Worm (Caenorhabditis elegans) whole organism, dauer: ENCODE measurements around the gene lgc-1.

ENCODE experiments used
- unc-62 ChIP-seq: sonication (generic microtip); optimal IDR thresholded peaks from 2 replicates; lab custom pipeline; 2017; ENCODE audit warnings: missing biosample characterization, missing genetic modification reagents, missing genetic modification characterization

lgc-1 gene

ce11 chrV:4134728-4135127 lies at the start of gene lgc-1:
lgc-1 (plus strand) TSS chrV:4135028.
- no peak for TF ChIP-seq unc-62 (GFP tag; lab: Kevin White, UChicago)

- no peak for TF ChIP-seq unc-62 (GFP tag; lab: Kevin White, UChicago)
Observed at ce11 chrV:4094740-4095139, 40.1 kb upstream of the lgc-1 start, which contains the start of gene nhr-181. nhr-181 (plus strand) TSS chrV:4095040.

ce11 chrV:4101567-4101966 lies 33.3 kb upstream of the lgc-1 start, which contains the start of gene srj-40:
srj-40 (plus strand) TSS chrV:4101867.
- no peak for TF ChIP-seq unc-62 (GFP tag; lab: Kevin White, UChicago)

- TF ChIP-seq unc-62 (GFP tag; lab: Kevin White, UChicago) = no peak
Observed at ce11 chrV:4104298-4104697, 30.5 kb upstream of the lgc-1 start, which contains the start of gene srj-39. srj-39 (plus strand) TSS chrV:4104598.

ce11 chrV:4106688-4107087 lies 28.1 kb upstream of the lgc-1 start:
- no peak for TF ChIP-seq unc-62 (GFP tag; lab: Kevin White, UChicago)

- no peak for TF ChIP-seq unc-62 (GFP tag; lab: Kevin White, UChicago)
Observed at ce11 chrV:4109873-4110272, 25.0 kb upstream of the lgc-1 start, which contains the start of gene clc-18. clc-18 (minus strand) TSS chrV:4109973.

- TF ChIP-seq unc-62 (GFP tag; lab: Kevin White, UChicago) = no peak
Observed at ce11 chrV:4112516-4112915, 22.3 kb upstream of the lgc-1 start, which contains the start of gene srw-134. srw-134 (minus strand) TSS chrV:4112616.

- TF ChIP-seq unc-62 (GFP tag; lab: Kevin White, UChicago) = no peak
Observed at ce11 chrV:4114627-4115026, 20.2 kb upstream of the lgc-1 start, which contains the start of gene srw-133. srw-133 (minus strand) TSS chrV:4114727.

- TF ChIP-seq unc-62 (GFP tag; lab: Kevin White, UChicago) = no peak
Observed at ce11 chrV:4116071-4116470, 18.8 kb upstream of the lgc-1 start, which contains the start of gene T05B4.8. T05B4.8 (minus strand) TSS chrV:4116171.

- TF ChIP-seq unc-62 (GFP tag; lab: Kevin White, UChicago) = no peak
Observed at ce11 chrV:4118332-4118731, 16.5 kb upstream of the lgc-1 start, which contains the start of gene T05B4.9. T05B4.9 (minus strand) TSS chrV:4118432.

- no peak for TF ChIP-seq unc-62 (GFP tag; lab: Kevin White, UChicago)
Observed at ce11 chrV:4120629-4121028, 14.2 kb upstream of the lgc-1 start, which contains the start of gene T05B4.10. T05B4.10 (minus strand) TSS chrV:4120729.

- no peak for TF ChIP-seq unc-62 (GFP tag; lab: Kevin White, UChicago)
Observed at ce11 chrV:4122415-4122814, 12.4 kb upstream of the lgc-1 start, which contains the start of gene phat-5. phat-5 (minus strand) TSS chrV:4122515.

ce11 chrV:4125552-4126084 lies 9.2 kb upstream of the lgc-1 start, which contains the start of gene T05B4.12:
T05B4.12 (minus strand) TSS chrV:4126034.
- TF ChIP-seq unc-62 (GFP tag; lab: Kevin White, UChicago) = no peak

ce11 chrV:4127435-4127834 lies 7.4 kb upstream of the lgc-1 start, which contains the start of gene T05B4.13:
T05B4.13 (minus strand) TSS chrV:4127535.
- no peak for TF ChIP-seq unc-62 (GFP tag; lab: Kevin White, UChicago)

- no peak for TF ChIP-seq unc-62 (GFP tag; lab: Kevin White, UChicago)
Observed at ce11 chrV:4129604-4130003, 5.2 kb upstream of the lgc-1 start, which contains the start of gene phat-4. phat-4 (plus strand) TSS chrV:4129904.

ce11 chrV:4131471-4131939 lies 3.3 kb upstream of the lgc-1 start, which contains the start of gene nhr-57:
nhr-57 (plus strand) TSS chrV:4131889.
- no peak for TF ChIP-seq unc-62 (GFP tag; lab: Kevin White, UChicago)
